Worm (Caenorhabditis elegans): ENCODE data around the gene Y67H2A.10.

ce11 chrIV:13282778-13283177 is 6.5 kb downstream of the Y67H2A.10 start, which contains the start of gene cpsf-3:
- TF ChIP-seq ceh-13 (GFP tag; optimal IDR thresholded peaks at IDR 0.05) = no peak
- TF ChIP-seq ama-1 (optimal IDR thresholded peaks at IDR 0.05) = no peak
- TF ChIP-seq F13C5.2 (tag; optimal IDR thresholded peaks at IDR 0.05) = no peak
- TF ChIP-seq hmbx-1 (tag; optimal IDR thresholded peaks at IDR 0.05) = no peak
- no peak for TF ChIP-seq B0310.2 (tag; optimal IDR thresholded peaks at IDR 0.05)
- no peak for TF ChIP-seq hnd-1 (tag; optimal IDR thresholded peaks at IDR 0.05)
- no peak for TF ChIP-seq tbx-11 (GFP tag; IDR thresholded peaks at IDR 0.05)
- no peak for TF ChIP-seq hmg-4 (GFP tag; optimal IDR thresholded peaks at IDR 0.05)
- no peak for TF ChIP-seq pes-1 (GFP tag; IDR thresholded peaks at IDR 0.05)
- no peak for TF ChIP-seq tbx-37 (GFP tag; conservative IDR thresholded peaks at IDR 0.05)
- TF ChIP-seq ets-7 (tag; optimal IDR thresholded peaks at IDR 0.05) = no peak
